Worm (Caenorhabditis elegans) whole organism, L2 larva: Measurements from ENCODE around the gene npr-12.

Source experiments
- Y55F3AM.14 ChIP-seq: fragments of 200-800 bp; sonication (Bioruptor generic); optimal IDR thresholded peaks from 2 replicates; lab custom pipeline; 2018; ENCODE audit warnings: mild to moderate bottlenecking, missing genetic modification characterization, missing compliant biosample characterization
- ZK546.5 ChIP-seq: sonication (generic microtip); optimal IDR thresholded peaks from 2 replicates; lab custom pipeline; 2017; ENCODE audit warnings: missing biosample characterization, missing genetic modification characterization
- ama-1 ChIP-seq: fragments of 150-350 bp; optimal IDR thresholded peaks from 2 replicates; lab custom pipeline; 2018; ENCODE audit warnings: inconsistent platforms
- ceh-82 ChIP-seq: fragments of 150-350 bp; optimal IDR thresholded peaks from 2 replicates; lab custom pipeline; 2014; ENCODE audit warnings: missing biosample characterization, missing genetic modification characterization
- dmd-4 ChIP-seq: sonication (generic microtip); optimal IDR thresholded peaks from 2 replicates; lab custom pipeline; 2017; ENCODE audit warnings: missing biosample characterization, missing genetic modification characterization
- egl-27 ChIP-seq: sonication (generic microtip); optimal IDR thresholded peaks from 3 replicates; lab custom pipeline; 2017; ENCODE audit warnings: missing biosample characterization, missing genetic modification reagents, missing genetic modification characterization
- elt-3 ChIP-seq: sonication (generic microtip); optimal IDR thresholded peaks from 2 replicates; lab custom pipeline; 2017; ENCODE audit warnings: missing biosample characterization, missing genetic modification characterization
- lsy-2 ChIP-seq, 2 experiments: fragments of 150-350 bp in 1 of 2; sonication (generic microtip) in 1 of 2; optimal IDR thresholded peaks; 2 replicates each; lab custom pipeline; 2014 to 2017; ENCODE audit warnings: missing biosample characterization in 2 of 2, missing genetic modification characterization in 2 of 2
- nhr-23 ChIP-seq: fragments of 150-350 bp; optimal IDR thresholded peaks from 2 replicates; lab custom pipeline; 2014; ENCODE audit warnings: missing biosample characterization, missing genetic modification reagents, missing genetic modification characterization
- nhr-237 ChIP-seq: fragments of 150-350 bp; optimal IDR thresholded peaks from 2 replicates; lab custom pipeline; 2014; ENCODE audit warnings: missing biosample characterization, missing genetic modification characterization
- skn-1 ChIP-seq: sonication (generic microtip); optimal IDR thresholded peaks from 2 replicates; lab custom pipeline; 2017; ENCODE audit warnings: missing biosample characterization, missing genetic modification characterization
- sma-3 ChIP-seq: sonication (generic microtip); optimal IDR thresholded peaks from 2 replicates; lab custom pipeline; 2016; ENCODE audit warnings: missing genetic modification reagents, missing genetic modification characterization, missing compliant biosample characterization
- unc-62 ChIP-seq: fragments of 150-350 bp; optimal IDR thresholded peaks from 2 replicates; lab custom pipeline; 2014; ENCODE audit warnings: missing biosample characterization, missing genetic modification reagents, missing genetic modification characterization
- zag-1 ChIP-seq: fragments of 150-350 bp; optimal IDR thresholded peaks from 2 replicates; lab custom pipeline; 2014; ENCODE audit warnings: missing biosample characterization, missing genetic modification characterization

DNA sequence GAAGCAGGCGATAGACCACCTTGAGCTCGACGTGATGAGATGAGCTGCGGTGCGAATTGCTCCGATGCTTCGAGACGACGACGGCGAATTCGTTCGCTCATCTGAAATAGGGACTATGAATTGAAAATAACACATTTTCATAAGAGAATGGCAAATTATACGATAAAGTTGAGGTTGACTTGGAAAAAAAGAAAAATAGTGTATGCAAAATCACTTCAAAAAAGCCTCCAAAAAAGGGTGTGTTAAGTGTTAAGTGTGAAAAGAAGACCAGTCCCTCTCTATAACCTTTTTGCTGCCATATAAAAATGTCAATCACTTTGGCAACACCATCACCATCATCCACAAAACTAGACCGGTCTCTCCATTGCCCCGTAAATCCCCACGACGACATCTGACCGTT is 49.4 kb upstream of the npr-12 start, which contains the start of gene prkl-1:
- TF ChIP-seq ceh-82 (tag; lab: Kevin White, UChicago) (no peak), nhr-237 (tag; lab: Kevin White, UChicago) (no peak), Y55F3AM.14 (GFP tag; lab: Kevin White, UChicago) (no peak), sma-3 (GFP tag; lab: Kevin White, UChicago) (no peak), egl-27 (no peak), lsy-2 (tag; optimal IDR thresholded peaks at IDR 0.05; lab: Kevin White, UChicago) (no peak), elt-3 (tag; lab: Kevin White, UChicago) (no peak), zag-1 (tag; lab: Kevin White, UChicago) (no peak), nhr-23 (no peak), ama-1 (lab: Kevin White, UChicago) (no peak), unc-62 (GFP tag; lab: Kevin White, UChicago) (no peak), dmd-4 (tag; lab: Kevin White, UChicago) (no peak), skn-1 (tag; lab: Kevin White, UChicago) (no peak), ZK546.5 (tag; lab: Kevin White, UChicago) (no peak)
